Fruit fly (Drosophila melanogaster) Kc167 (cell line): Measurements from ENCODE around the gene CG31102.

ENCODE experiments used
- Myc ChIP-seq: fragments of >200 bp; optimal IDR thresholded peaks from 2 replicates; lab custom pipeline; 2017; ENCODE audit warnings: missing external identifiers
- Sin3A ChIP-seq: fragments of >200 bp; optimal IDR thresholded peaks from 2 replicates; lab custom pipeline; 2018; ENCODE audit warnings: missing external identifiers
- h ChIP-seq: fragments of >200 bp; optimal IDR thresholded peaks from 3 replicates; lab custom pipeline; 2018; ENCODE audit warnings: missing external identifiers
- insv ChIP-seq: fragments of >200 bp; optimal IDR thresholded peaks from 3 replicates; lab custom pipeline; 2018; ENCODE audit warnings: missing external identifiers
- psq ChIP-seq: fragments of >200 bp; optimal IDR thresholded peaks from 2 replicates; lab custom pipeline; 2017; ENCODE audit warnings: missing external identifiers
- ttk ChIP-seq: sonication (Bioruptor generic); optimal IDR thresholded peaks from 2 replicates; lab custom pipeline; 2017; ENCODE audit warnings: missing external identifiers

- no peak for TF ChIP-seq Sin3A
- no peak for TF ChIP-seq psq (lab: Kevin White, UChicago)
- TF ChIP-seq ttk (lab: Kevin White, UChicago): no peak
- no peak for TF ChIP-seq h (lab: Kevin White, UChicago)
- TF ChIP-seq Myc (lab: Kevin White, UChicago): no peak
- TF ChIP-seq insv (lab: Kevin White, UChicago): no peak
Measured at dm6 chr3R:25313771-25314170, 18.4 kb upstream of the CG31102 start, which contains the start of gene CG31087.
